Fruit fly (Drosophila melanogaster): Measurements from ENCODE around the gene CG32264.

The CG32264 gene

dm6 chr3L:3787595-3788151, 18.6 kb downstream of the CG32264 start (continued):
- TF ChIP-seq CG10565 (GFP tag; optimal IDR thresholded peaks at IDR 0.05) (no peak), CG10543 (GFP tag; optimal IDR thresholded peaks at IDR 0.05) (peak; percentile 43), CG1233 (GFP tag; optimal IDR thresholded peaks at IDR 0.05) (no peak), Adf1 (GFP tag; IDR thresholded peaks at IDR 0.05) (no peak; the same call in 1 of the 2 replicates), CG14965 (GFP tag; optimal IDR thresholded peaks at IDR 0.05; ENCODE audit: borderline replicate concordance) (no peak), Ravus (GFP tag; IDR thresholded peaks at IDR 0.05) (no peak), tap (tag; optimal IDR thresholded peaks at IDR 0.05) (peak; percentile 8), ash1 (GFP tag; optimal IDR thresholded peaks at IDR 0.05) (no peak), Taf1 (GFP tag; IDR thresholded peaks at IDR 0.05) (no peak), salm (tag; optimal IDR thresholded peaks at IDR 0.05) (peak; percentile 33), Dek (tag; optimal IDR thresholded peaks at IDR 0.05) (peak; percentile 10), CG5180 (GFP tag; optimal IDR thresholded peaks at IDR 0.05) (no peak), Sin3A (optimal IDR thresholded peaks at IDR 0.05) (peak; percentile 2), Ets65A (GFP tag) (no peak), Ssrp (tag; optimal IDR thresholded peaks at IDR 0.05) (no peak), ken (GFP tag; IDR thresholded peaks at IDR 0.05) (no peak), CG4404 (GFP tag; IDR thresholded peaks at IDR 0.05) (no peak), CG7987 (GFP tag; optimal IDR thresholded peaks at IDR 0.05) (no peak), CG4282 (GFP tag; optimal IDR thresholded peaks at IDR 0.05) (no peak), CG15514 (GFP tag; optimal IDR thresholded peaks at IDR 0.05) (peak; percentile 58), bsh (GFP tag; optimal IDR thresholded peaks at IDR 0.05) (peak in 1 of 2 experiments; percentile 53), Deaf1 (tag; optimal IDR thresholded peaks at IDR 0.05) (no peak), ci (GFP tag; IDR thresholded peaks at IDR 0.05) (peak; percentile 77; the same call in 2 of the 3 replicates), CG18619 (GFP tag; optimal IDR thresholded peaks at IDR 0.05) (peak; percentile 12), so (GFP tag; IDR thresholded peaks at IDR 0.05) (no peak), Lhr (GFP tag; optimal IDR thresholded peaks at IDR 0.05) (peak; percentile 79), CG34376 (GFP tag; optimal IDR thresholded peaks at IDR 0.05) (peak; percentile 33), Eip74EF (GFP tag; optimal IDR thresholded peaks at IDR 0.05) (peak in 1 of 2 experiments; percentile 14), Hand (GFP tag; optimal IDR thresholded peaks at IDR 0.05) (no peak), jigr1 (GFP tag; IDR thresholded peaks at IDR 0.05) (no peak), CG17385 (GFP tag; optimal IDR thresholded peaks at IDR 0.05) (peak; percentile 32), H15 (GFP tag; IDR thresholded peaks at IDR 0.05) (no peak), sens (GFP tag) (peak; percentile 64), CG1792 (GFP tag; optimal IDR thresholded peaks at IDR 0.05) (no peak), Sry-β (GFP tag; optimal IDR thresholded peaks at IDR 0.05) (peak; percentile 45), Nf-YC (tag; optimal IDR thresholded peaks at IDR 0.05) (peak; percentile 22), ham (GFP tag; IDR thresholded peaks at IDR 0.05) (no peak), lilli (GFP tag; optimal IDR thresholded peaks at IDR 0.05) (no peak), Bgb (GFP tag; IDR thresholded peaks at IDR 0.05; ENCODE audit: partially characterized antibody) (peak; percentile 59; the same call in 1 of the 2 replicates), BEAF-32 (GFP tag; optimal IDR thresholded peaks at IDR 0.05) (peak; percentile 48), vnd (GFP tag; IDR thresholded peaks at IDR 0.05; ENCODE audit: partially characterized antibody) (no peak), eyg (GFP tag; optimal IDR thresholded peaks at IDR 0.05) (no peak), insv (GFP tag; optimal IDR thresholded peaks at IDR 0.05) (peak in 1 of 2 experiments; percentile 61), HLHmδ (GFP tag; optimal IDR thresholded peaks at IDR 0.05) (peak; percentile 62), Pdp1 (GFP tag; optimal IDR thresholded peaks at IDR 0.05) (peak in 1 of 2 experiments; percentile 31), CHES-1-like (GFP tag; optimal IDR thresholded peaks at IDR 0.05) (peak; percentile 47), hkb (optimal IDR thresholded peaks at IDR 0.05) (no peak), hkb (GFP tag; IDR thresholded peaks at IDR 0.05) (peak; percentile 56), dm (GFP tag; optimal IDR thresholded peaks at IDR 0.05) (no peak), ewg (GFP tag; optimal IDR thresholded peaks at IDR 0.05) (peak; percentile 71)
